Fruit fly (Drosophila melanogaster): ENCODE results near the gene CG12379.

CG12379 gene

dm6 chrX:15746682-15747196 is 12.9 kb upstream of the CG12379 start:
- TF ChIP-seq Hr4 (GFP tag; optimal IDR thresholded peaks at IDR 0.05): no peak
- no peak for TF ChIP-seq Hr39 (GFP tag; optimal IDR thresholded peaks at IDR 0.05)
- TF ChIP-seq CG34406 (GFP tag; optimal IDR thresholded peaks at IDR 0.05): no peak
- no peak for TF ChIP-seq CG6808 (GFP tag; optimal IDR thresholded peaks at IDR 0.05)
- TF ChIP-seq CG10669 (GFP tag; optimal IDR thresholded peaks at IDR 0.05): no peak
- no peak for TF ChIP-seq fd85E (GFP tag; optimal IDR thresholded peaks at IDR 0.05)
- TF ChIP-seq dsx (GFP tag; optimal IDR thresholded peaks at IDR 0.05; ENCODE audit: poor library complexity, severe bottlenecking): no peak
- TF ChIP-seq CG6163 (GFP tag; IDR thresholded peaks at IDR 0.05): no peak
- no peak for TF ChIP-seq CG1621 (tag; optimal IDR thresholded peaks at IDR 0.05)
- no peak for TF ChIP-seq Met (GFP tag; optimal IDR thresholded peaks at IDR 0.05)
- TF ChIP-seq CG9139 (GFP tag; optimal IDR thresholded peaks at IDR 0.05): no peak
- no peak for TF ChIP-seq CG8119 (GFP tag; IDR thresholded peaks at IDR 0.05)
- TF ChIP-seq CG15336 (GFP tag; IDR thresholded peaks at IDR 0.05): no peak
- no peak for TF ChIP-seq CG16779 (tag; optimal IDR thresholded peaks at IDR 0.05)
- no peak for TF ChIP-seq Eip75B (GFP tag; optimal IDR thresholded peaks at IDR 0.05)
- no peak for TF ChIP-seq CG7368 (GFP tag; optimal IDR thresholded peaks at IDR 0.05)
- TF ChIP-seq Sox102F (GFP tag; optimal IDR thresholded peaks at IDR 0.05): no peak
- TF ChIP-seq CG6276 (GFP tag; optimal IDR thresholded peaks at IDR 0.05): no peak
- TF ChIP-seq achi (GFP tag; optimal IDR thresholded peaks at IDR 0.05): no peak

dm6 chrX:15745905-15746681 is 12.3 kb upstream of the CG12379 start, which contains the start of the genes CG8944 and CCT6:
Gene CG8944, minus strand, starts transcription at chrX:15746231.
Gene CCT6, plus strand, starts transcription at chrX:15746648.
- TF ChIP-seq acj6 (GFP tag; optimal IDR thresholded peaks at IDR 0.05) (no peak), Hr39 (GFP tag; optimal IDR thresholded peaks at IDR 0.05) (no peak), Gug (GFP tag; IDR thresholded peaks at IDR 0.05) (no peak), Met (GFP tag; optimal IDR thresholded peaks at IDR 0.05) (no peak), Hr38 (GFP tag; optimal IDR thresholded peaks at IDR 0.05) (no peak), fd59A (GFP tag; optimal IDR thresholded peaks at IDR 0.05) (no peak), Ets21C (GFP tag; optimal IDR thresholded peaks at IDR 0.05) (peak; percentile 7), CG11762 (GFP tag; optimal IDR thresholded peaks at IDR 0.05; ENCODE audit: insufficient read depth) (no peak), lz (GFP tag; optimal IDR thresholded peaks at IDR 0.05) (peak; percentile 20), eg (GFP tag; IDR thresholded peaks at IDR 0.05) (no peak), pdm3 (GFP tag; optimal IDR thresholded peaks at IDR 0.05) (no peak), achi (GFP tag; optimal IDR thresholded peaks at IDR 0.05) (no peak), Hr4 (GFP tag; optimal IDR thresholded peaks at IDR 0.05) (no peak), CG10669 (GFP tag; optimal IDR thresholded peaks at IDR 0.05) (no peak), CG6792 (GFP tag; optimal IDR thresholded peaks at IDR 0.05) (no peak), CG1621 (tag; optimal IDR thresholded peaks at IDR 0.05) (no peak), spab (GFP tag; optimal IDR thresholded peaks at IDR 0.05) (no peak), OdsH (GFP tag; optimal IDR thresholded peaks at IDR 0.05) (no peak), CG3919 (GFP tag; optimal IDR thresholded peaks at IDR 0.05) (no peak), Eip78C (GFP tag) (peak; percentile 46), Eip93F (GFP tag; optimal IDR thresholded peaks at IDR 0.05) (no peak), CG3032 (tag; optimal IDR thresholded peaks at IDR 0.05) (peak; percentile 7), CG6163 (GFP tag; IDR thresholded peaks at IDR 0.05) (no peak), CG8319 (GFP tag; optimal IDR thresholded peaks at IDR 0.05) (no peak), dsx (GFP tag; optimal IDR thresholded peaks at IDR 0.05; ENCODE audit: poor library complexity, severe bottlenecking) (no peak), fkh (GFP tag; optimal IDR thresholded peaks at IDR 0.05) (no peak), CG32006 (GFP tag; optimal IDR thresholded peaks at IDR 0.05) (no peak), salr (GFP tag; optimal IDR thresholded peaks at IDR 0.05) (no peak)

Measured in whole organism, prepupa.